Worm (Caenorhabditis elegans) whole organism, mixed stage, embryonic: ENCODE results near the gene ocr-1.
A peak's percentile ranks its signal among the peaks of the same experiment; 100 is the strongest.

ENCODE experiments used
- ceh-39 ChIP-seq: fragments of 150-350 bp; optimal IDR thresholded peaks from 2 replicates; lab custom pipeline; 2014; ENCODE audit warnings: missing biosample characterization, missing genetic modification characterization
- elt-1 ChIP-seq: sonication (generic microtip); optimal IDR thresholded peaks from 2 replicates; lab custom pipeline; 2017; ENCODE audit warnings: missing genetic modification characterization, mild to moderate bottlenecking, missing compliant biosample characterization, antibody characterized with exemption, moderate library complexity, borderline replicate concordance; ENCODE audit not compliant: insufficient read depth
- elt-3 ChIP-seq: fragments of 150-350 bp; optimal IDR thresholded peaks from 2 replicates; lab custom pipeline; 2014; ENCODE audit warnings: missing biosample characterization, missing genetic modification characterization
- lin-13 ChIP-seq: fragments of 150-350 bp; optimal IDR thresholded peaks from 2 replicates; lab custom pipeline; 2014; ENCODE audit warnings: missing biosample characterization, missing genetic modification characterization
- lsy-2 ChIP-seq: fragments of 150-350 bp; optimal IDR thresholded peaks from 2 replicates; lab custom pipeline; 2014; ENCODE audit warnings: missing biosample characterization, missing genetic modification characterization
- mab-5 ChIP-seq: fragments of 150-350 bp; optimal IDR thresholded peaks from 2 replicates; lab custom pipeline; 2014; ENCODE audit warnings: missing biosample characterization, missing genetic modification characterization
- mep-1 ChIP-seq: fragments of 150-350 bp; optimal IDR thresholded peaks from 2 replicates; lab custom pipeline; 2017; ENCODE audit warnings: missing biosample characterization, missing genetic modification reagents, missing genetic modification characterization, inconsistent platforms
- mls-2 ChIP-seq: sonication (generic microtip); optimal IDR thresholded peaks from 2 replicates; lab custom pipeline; 2016; ENCODE audit warnings: mild to moderate bottlenecking, missing genetic modification characterization, moderate library complexity, missing compliant biosample characterization
- nhr-76 ChIP-seq: sonication (generic microtip); optimal IDR thresholded peaks from 2 replicates; lab custom pipeline; 2017; ENCODE audit warnings: missing biosample characterization, missing genetic modification characterization
- pha-4 ChIP-seq: fragments of 150-350 bp; optimal IDR thresholded peaks from 2 replicates; lab custom pipeline; 2018; ENCODE audit warnings: missing biosample characterization, missing genetic modification reagents, missing genetic modification characterization
- tbx-8 ChIP-seq: fragments of 200-800 bp; sonication (Bioruptor generic); optimal IDR thresholded peaks from 2 replicates; lab custom pipeline; 2018; ENCODE audit warnings: mild to moderate bottlenecking, missing genetic modification characterization, moderate library complexity, missing compliant biosample characterization
- unc-39 ChIP-seq: fragments of 150-350 bp; optimal IDR thresholded peaks from 2 replicates; lab custom pipeline; 2014; ENCODE audit warnings: missing biosample characterization, missing genetic modification characterization
- unc-62 ChIP-seq: fragments of 150-350 bp; optimal IDR thresholded peaks from 2 replicates; lab custom pipeline; 2014; ENCODE audit warnings: missing biosample characterization, missing genetic modification reagents, missing genetic modification characterization
- ztf-11 ChIP-seq: fragments of 150-350 bp; optimal IDR thresholded peaks from 2 replicates; lab custom pipeline; 2014; ENCODE audit warnings: missing biosample characterization, missing genetic modification characterization

DNA sequence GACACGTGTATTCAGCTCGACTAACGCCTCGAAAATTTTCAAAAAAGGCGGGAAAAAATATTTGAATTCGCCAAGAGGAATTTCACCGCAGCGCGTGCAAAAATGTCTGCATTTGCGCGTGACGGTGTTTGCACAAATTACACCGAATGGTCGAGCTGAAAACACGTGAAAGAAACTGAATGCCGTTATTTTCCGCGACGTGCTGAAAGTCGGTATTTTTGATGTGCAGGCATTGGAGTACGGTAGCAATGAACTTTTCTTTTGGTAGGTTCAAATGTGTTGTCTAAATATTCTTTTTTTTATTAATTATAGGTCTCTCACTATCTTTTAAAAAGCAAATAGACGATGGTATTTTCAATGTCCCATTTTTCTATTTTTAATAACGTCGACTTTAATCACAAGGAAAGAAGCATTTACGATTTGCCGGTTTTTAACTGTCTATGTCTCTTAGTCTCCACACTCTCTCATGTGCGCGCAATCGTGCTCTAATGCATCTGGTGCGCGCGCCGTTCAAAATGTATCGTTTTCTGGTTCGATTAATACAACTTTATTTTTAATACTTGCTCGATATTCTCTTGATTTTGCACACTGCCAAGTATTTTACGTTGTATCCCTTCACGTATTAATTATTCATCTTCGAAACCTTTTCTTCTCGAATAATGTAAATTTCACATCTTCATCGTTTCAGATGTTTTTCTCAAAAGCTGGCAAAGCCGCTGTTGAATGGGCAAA is 49.4 kb downstream of the ocr-1 start, which contains the start of the genes C29A12.1 and lig-1:
- TF ChIP-seq lin-13 (tag; lab: Kevin White, UChicago) (no peak), mab-5 (tag; lab: Kevin White, UChicago) (no peak), elt-1 (no peak), unc-62 (GFP tag; lab: Kevin White, UChicago) (no peak), mls-2 (tag; lab: Kevin White, UChicago) (no peak), pha-4 (no peak), unc-39 (tag; lab: Kevin White, UChicago) (no peak), tbx-8 (GFP tag; lab: Kevin White, UChicago) (no peak), mep-1 (tag; lab: Kevin White, UChicago) (peak; percentile 27), ceh-39 (tag; lab: Kevin White, UChicago) (peak; percentile 81), elt-3 (tag; lab: Kevin White, UChicago) (no peak), nhr-76 (tag; lab: Kevin White, UChicago) (no peak), ztf-11 (no peak), lsy-2 (no peak)
